Worm (Caenorhabditis elegans) whole organism, L1 larva: ENCODE results near the gene cpf-1.

Source experiments
- isw-1 ChIP-seq: fragments of 200-800 bp; sonication (Bioruptor generic); IDR thresholded peaks from 2 replicates; pipeline ENCODE4 v1.3.6; 2022; ENCODE audit warnings: missing genetic modification characterization, missing compliant biosample characterization
- lin-39 ChIP-seq: fragments of 150-350 bp; optimal IDR thresholded peaks from 2 replicates; lab custom pipeline; 2014; ENCODE audit warnings: missing biosample characterization, missing genetic modification reagents, missing genetic modification characterization
- nhr-71 ChIP-seq: sonication (generic microtip); optimal IDR thresholded peaks from 2 replicates; lab custom pipeline; 2016; ENCODE audit warnings: mild to moderate bottlenecking, missing genetic modification characterization, moderate library complexity, missing compliant biosample characterization

ce11 chrII:8642376-8642775 lies 40.1 kb upstream of the cpf-1 start:
- TF ChIP-seq lin-39 (tag; lab: Kevin White, UChicago) (no peak), isw-1 (GFP tag; lab: Robert Waterston, UW) (no peak), nhr-71 (tag; lab: Kevin White, UChicago) (no peak)
